Fruit fly (Drosophila melanogaster) whole organism, embryonic: ENCODE data around the gene EMC5.

Experiments
- Asciz ChIP-seq: fragments of 200-800 bp; sonication (Bioruptor generic); optimal IDR thresholded peaks from 2 replicates; lab custom pipeline; 2017; ENCODE audit warnings: missing biosample characterization, mild to moderate bottlenecking, missing genetic modification characterization, missing genetic modification reagents
- Atf3 ChIP-seq: fragments of 200-800 bp; sonication (Bioruptor generic); optimal IDR thresholded peaks from 3 replicates; lab custom pipeline; 2016; ENCODE audit warnings: missing biosample characterization, missing genetic modification characterization
- Blimp-1 ChIP-seq: fragments of 200-800 bp; sonication (Bioruptor generic); optimal IDR thresholded peaks from 3 replicates; lab custom pipeline; 2018; ENCODE audit warnings: missing biosample characterization, missing genetic modification characterization, mild to moderate bottlenecking, moderate library complexity, missing genetic modification reagents
- CG11504 ChIP-seq: fragments of 200-800 bp; sonication (Bioruptor generic); optimal IDR thresholded peaks from 3 replicates; lab custom pipeline; 2019; ENCODE audit warnings: missing biosample characterization, mild to moderate bottlenecking, missing genetic modification characterization, moderate library complexity
- CG11560 ChIP-seq: fragments of 200-800 bp; sonication (Bioruptor generic); IDR thresholded peaks from 3 replicates; pipeline ENCODE4 v1.3.6; 2022; ENCODE audit warnings: missing biosample characterization, missing genetic modification characterization
- CG11696 ChIP-seq: fragments of 200-800 bp; sonication (Bioruptor generic); IDR thresholded peaks from 2 replicates; pipeline ENCODE4 v1.3.6; 2022; ENCODE audit warnings: missing biosample characterization, missing genetic modification characterization
- CG13287 ChIP-seq: fragments of 200-800 bp; sonication (Bioruptor generic); IDR thresholded peaks from 2 replicates; pipeline ENCODE4 v1.3.6; 2022; ENCODE audit warnings: missing biosample characterization, missing genetic modification characterization; ENCODE audit not compliant: partially characterized antibody
- CG18011 ChIP-seq: fragments of 200-800 bp; sonication (Bioruptor generic); optimal IDR thresholded peaks from 2 replicates; lab custom pipeline; 2017; ENCODE audit warnings: missing biosample characterization, missing genetic modification characterization, mild to moderate bottlenecking, moderate library complexity, missing genotype
- CG18476 ChIP-seq: fragments of 200-800 bp; sonication (Bioruptor generic); optimal IDR thresholded peaks from 2 replicates; lab custom pipeline; 2016; ENCODE audit warnings: missing biosample characterization, mild to moderate bottlenecking, missing genetic modification characterization
- CG2129 ChIP-seq: fragments of 200-800 bp; sonication (Bioruptor generic); IDR thresholded peaks from 2 replicates; pipeline ENCODE4 v1.3.6; 2022; ENCODE audit warnings: missing biosample characterization, missing genetic modification characterization; ENCODE audit not compliant: partially characterized antibody
- CG30020 ChIP-seq: fragments of 200-800 bp; optimal IDR thresholded peaks from 2 replicates; lab custom pipeline; 2019; ENCODE audit warnings: missing biosample characterization, mild to moderate bottlenecking, missing genetic modification characterization, moderate library complexity
- CG30403 ChIP-seq: fragments of 200-800 bp; sonication (Bioruptor generic); optimal IDR thresholded peaks from 3 replicates; lab custom pipeline; 2016; ENCODE audit warnings: missing biosample characterization, missing genetic modification characterization
- CG32767 ChIP-seq: fragments of 200-800 bp; sonication (Bioruptor generic); IDR thresholded peaks from 2 replicates; pipeline ENCODE4 v1.3.6; 2022; ENCODE audit warnings: missing biosample characterization, missing genetic modification characterization
- CG3407 ChIP-seq: fragments of 200-800 bp; sonication (Bioruptor generic); optimal IDR thresholded peaks from 2 replicates; lab custom pipeline; 2018; ENCODE audit warnings: missing biosample characterization, mild to moderate bottlenecking, missing genetic modification characterization
- CG3726 ChIP-seq: fragments of 200-800 bp; sonication (Bioruptor generic); IDR thresholded peaks from 3 replicates; pipeline ENCODE4, ENCODE4 v1.3.6; 2022; ENCODE audit warnings: missing biosample characterization, missing genetic modification characterization
- CG3838 ChIP-seq: fragments of 200-800 bp; sonication (Bioruptor generic); optimal IDR thresholded peaks from 3 replicates; lab custom pipeline; 2016; ENCODE audit warnings: missing biosample characterization, missing genetic modification characterization
- CG4854 ChIP-seq: fragments of 200-800 bp; sonication (Bioruptor generic); optimal IDR thresholded peaks from 2 replicates; lab custom pipeline; 2016; ENCODE audit warnings: missing biosample characterization, missing genetic modification characterization, inconsistent platforms
- CG6813 ChIP-seq: fragments of 200-800 bp; sonication (Bioruptor generic); optimal IDR thresholded peaks from 2 replicates; lab custom pipeline; 2017; ENCODE audit warnings: missing biosample characterization, missing genetic modification characterization, mild to moderate bottlenecking, moderate library complexity, missing genetic modification reagents
- CG7372 ChIP-seq: fragments of 200-800 bp; sonication (Bioruptor generic); IDR thresholded peaks from 2 replicates; pipeline ENCODE4 v1.3.6; 2022; ENCODE audit warnings: missing biosample characterization, missing genetic modification characterization
- CG7556 ChIP-seq: fragments of 200-800 bp; sonication (Bioruptor generic); optimal IDR thresholded peaks from 2 replicates; lab custom pipeline; 2017; ENCODE audit warnings: missing biosample characterization, mild to moderate bottlenecking, missing genetic modification characterization
- CG7745 ChIP-seq: fragments of 200-800 bp; sonication (Bioruptor generic); optimal IDR thresholded peaks from 2 replicates; lab custom pipeline; 2018; ENCODE audit warnings: missing biosample characterization, mild to moderate bottlenecking, missing genetic modification characterization, moderate library complexity
- CG8089 ChIP-seq: fragments of 200-800 bp; sonication (Bioruptor generic); optimal IDR thresholded peaks from 3 replicates; lab custom pipeline; 2016; ENCODE audit warnings: missing biosample characterization, missing genetic modification characterization
- CG8281 ChIP-seq: fragments of 200-800 bp; sonication (Bioruptor generic); optimal IDR thresholded peaks from 2 replicates; lab custom pipeline; 2018; ENCODE audit warnings: missing biosample characterization, mild to moderate bottlenecking, missing genetic modification characterization, moderate library complexity
- CG8765 ChIP-seq: fragments of 200-800 bp; sonication (Bioruptor generic); IDR thresholded peaks from 2 replicates; pipeline ENCODE4 v1.3.6; 2022; ENCODE audit warnings: missing biosample characterization, missing genetic modification characterization
- CG9932 ChIP-seq: fragments of 200-800 bp; sonication (Bioruptor generic); IDR thresholded peaks from 2 replicates; pipeline ENCODE4 v1.3.6; 2022; ENCODE audit warnings: missing biosample characterization, missing genetic modification characterization
- CkIIα-i1 ChIP-seq: fragments of 200-800 bp; sonication (Bioruptor generic); IDR thresholded peaks from 2 replicates; pipeline ENCODE4 v1.3.6; 2022; ENCODE audit warnings: missing biosample characterization, missing genetic modification characterization
- Dip3 ChIP-seq: fragments of 200-800 bp; sonication (Bioruptor generic); optimal IDR thresholded peaks from 3 replicates; lab custom pipeline; 2016; ENCODE audit warnings: missing biosample characterization, missing genetic modification characterization
- HLH54F ChIP-seq: fragments of 200-800 bp; sonication (Bioruptor generic); optimal IDR thresholded peaks from 3 replicates; lab custom pipeline; 2016; ENCODE audit warnings: missing biosample characterization, missing genetic modification characterization
- HLHmδ ChIP-seq: fragments of 200-800 bp; sonication (Bioruptor generic); optimal IDR thresholded peaks from 2 replicates; lab custom pipeline; 2018; ENCODE audit warnings: missing biosample characterization, mild to moderate bottlenecking, missing genetic modification characterization, moderate library complexity
- Max ChIP-seq: fragments of 200-800 bp; sonication (Bioruptor generic); optimal IDR thresholded peaks from 2 replicates; lab custom pipeline; 2016; ENCODE audit warnings: missing biosample characterization, mild to moderate bottlenecking, missing genetic modification characterization
- Rx ChIP-seq: fragments of 200-800 bp; sonication (Bioruptor generic); IDR thresholded peaks from 2 replicates; pipeline ENCODE4 v1.3.6; 2022; ENCODE audit warnings: missing biosample characterization, missing genetic modification characterization
- Sry-δ ChIP-seq: fragments of 200-800 bp; sonication (Bioruptor generic); optimal IDR thresholded peaks from 2 replicates; lab custom pipeline; 2016; ENCODE audit warnings: missing biosample characterization, missing genetic modification characterization
- abd-A ChIP-seq: fragments of 200-800 bp; sonication (Bioruptor generic); optimal IDR thresholded peaks from 3 replicates; lab custom pipeline; 2019; ENCODE audit warnings: missing biosample characterization, mild to moderate bottlenecking, missing genetic modification characterization, moderate library complexity
- bab2 ChIP-seq: fragments of 200-800 bp; sonication (Bioruptor generic); optimal IDR thresholded peaks from 2 replicates; lab custom pipeline; 2016; ENCODE audit warnings: missing biosample characterization, missing genetic modification characterization
- bcd ChIP-seq: fragments of 200-800 bp; sonication (Bioruptor generic); optimal IDR thresholded peaks from 2 replicates; lab custom pipeline; 2017; ENCODE audit warnings: missing biosample characterization, mild to moderate bottlenecking, missing genetic modification characterization
- br ChIP-seq: fragments of >200 bp; optimal IDR thresholded peaks from 2 replicates; lab custom pipeline; 2017
- cad ChIP-seq: fragments of >200 bp; optimal IDR thresholded peaks from 2 replicates; lab custom pipeline; 2017; ENCODE audit warnings: missing biosample characterization, missing genetic modification characterization
- chinmo ChIP-seq: fragments of 200-800 bp; sonication (Bioruptor generic); IDR thresholded peaks from 4 replicates; pipeline ENCODE4 v1.3.6; 2022; ENCODE audit warnings: missing biosample characterization, missing genetic modification characterization; ENCODE audit not compliant: partially characterized antibody
- da ChIP-seq: fragments of 200-800 bp; sonication (Bioruptor generic); optimal IDR thresholded peaks from 2 replicates; lab custom pipeline; 2016; ENCODE audit warnings: missing biosample characterization, missing genetic modification characterization
- eve ChIP-seq, 2 experiments: fragments of >200 bp; optimal IDR thresholded peaks; 2 replicates each; lab custom pipeline; 2017; ENCODE audit warnings: missing biosample characterization in 2 of 2, missing genetic modification characterization in 2 of 2
- fd102C ChIP-seq: fragments of 200-800 bp; sonication (Bioruptor generic); optimal IDR thresholded peaks from 2 replicates; lab custom pipeline; 2018; ENCODE audit warnings: missing biosample characterization, mild to moderate bottlenecking, missing genetic modification characterization, moderate library complexity
- lmd ChIP-seq: fragments of 200-800 bp; sonication (Bioruptor generic); IDR thresholded peaks from 2 replicates; pipeline ENCODE4 v1.3.6; 2022; ENCODE audit warnings: missing biosample characterization, missing genetic modification characterization
- maf-S ChIP-seq: fragments of 200-800 bp; sonication (Bioruptor generic); optimal IDR thresholded peaks from 2 replicates; lab custom pipeline; 2016; ENCODE audit warnings: missing biosample characterization, missing genetic modification characterization
- peb ChIP-seq: fragments of 200-800 bp; sonication (Bioruptor generic); IDR thresholded peaks from 2 replicates; pipeline ENCODE4 v1.3.6; 2022; ENCODE audit warnings: missing biosample characterization, missing genetic modification characterization
- pros ChIP-seq: fragments of 200-800 bp; sonication (Bioruptor generic); optimal IDR thresholded peaks from 3 replicates; lab custom pipeline; 2019; ENCODE audit warnings: missing biosample characterization, mild to moderate bottlenecking, missing genetic modification characterization, moderate library complexity
- row ChIP-seq: fragments of 200-800 bp; sonication (Bioruptor generic); IDR thresholded peaks from 3 replicates; pipeline ENCODE4 v1.3.6; 2022; ENCODE audit warnings: missing biosample characterization, missing genetic modification characterization
- tll ChIP-seq, 2 experiments: fragments of 200-800 bp in 1 of 2; fragments of >200 bp in 1 of 2; sonication (Bioruptor generic) in 1 of 2; optimal IDR thresholded peaks; 2 replicates each; lab custom pipeline; 2017 to 2019; ENCODE audit warnings: missing biosample characterization in 2 of 2, missing genetic modification characterization in 2 of 2, mild to moderate bottlenecking in 1 of 2, moderate library complexity in 1 of 2
- tna ChIP-seq: fragments of 200-800 bp; sonication (Bioruptor generic); IDR thresholded peaks from 2 replicates; pipeline ENCODE4 v1.3.6; 2022; ENCODE audit warnings: missing biosample characterization, missing genetic modification characterization; ENCODE audit not compliant: partially characterized antibody
- ttk ChIP-seq: fragments of 200-800 bp; sonication (Bioruptor generic); IDR thresholded peaks from 2 replicates; pipeline ENCODE4 v2.1.2; 2022; ENCODE audit warnings: missing biosample characterization, missing genetic modification characterization
- vnd ChIP-seq: fragments of 200-800 bp; sonication (Bioruptor generic); IDR thresholded peaks from 3 replicates; pipeline ENCODE4 v1.3.6; 2022; ENCODE audit warnings: missing biosample characterization, missing genetic modification characterization; ENCODE audit not compliant: partially characterized antibody

EMC5 gene

dm6 chr2L:18953512-18954254 lies 33.8 kb upstream of the EMC5 start (continued):
- 0 out of 2 replicates have a peak, but pooled peaks have one; percentile 8 for TF ChIP-seq CG11696 (GFP tag; lab: Robert Waterston, UW)
- TF ChIP-seq chinmo (GFP tag; lab: Robert Waterston, UW), result no peak
- no peak for TF ChIP-seq cad
- no peak for TF ChIP-seq ttk (GFP tag; lab: Robert Waterston, UW)
- peak; percentile 41; the same call in 1 of the 2 replicates for TF ChIP-seq CG9932 (GFP tag; lab: Robert Waterston, UW)
- no peak for TF ChIP-seq CG3726 (GFP tag; lab: Robert Waterston, UW)
- no peak for TF ChIP-seq CG8281
- TF ChIP-seq CG11504 (tag; lab: Kevin White, UChicago), result peak; percentile 60
- peak; percentile 66 for TF ChIP-seq row (GFP tag; lab: Robert Waterston, UW)
- TF ChIP-seq maf-S (GFP tag; lab: Kevin White, UChicago), result no peak
- no peak for TF ChIP-seq CG4854
- TF ChIP-seq tll (GFP tag; optimal IDR thresholded peaks at IDR 0.05; lab: Kevin White, UChicago), result no peak
- no peak for TF ChIP-seq CG18011 (GFP tag; lab: Kevin White, UChicago)
- TF ChIP-seq CG30403, result peak; percentile 42
- no peak for TF ChIP-seq pros (GFP tag; lab: Kevin White, UChicago)
- TF ChIP-seq bcd (GFP tag; lab: Kevin White, UChicago), result no peak
- TF ChIP-seq Sry-δ, result no peak
- TF ChIP-seq CG32767 (GFP tag; lab: Robert Waterston, UW), result no peak
- TF ChIP-seq vnd (GFP tag; lab: Robert Waterston, UW), result no peak
- TF ChIP-seq lmd, result no peak
- TF ChIP-seq CG30020 (tag; lab: Kevin White, UChicago), result no peak
- no peak for TF ChIP-seq CkIIα-i1
- TF ChIP-seq CG2129 (GFP tag; lab: Robert Waterston, UW), result no peak
- TF ChIP-seq CG11560, result no peak
- no peak for TF ChIP-seq abd-A (tag; lab: Kevin White, UChicago)
- TF ChIP-seq CG8765 (GFP tag; lab: Robert Waterston, UW), result no peak
- TF ChIP-seq fd102C (GFP tag; lab: Kevin White, UChicago), result no peak
- no peak for TF ChIP-seq Atf3
- TF ChIP-seq CG7556, result peak; percentile 51
- TF ChIP-seq CG18476 (GFP tag; lab: Kevin White, UChicago), result no peak
- TF ChIP-seq CG8089, result no peak
- no peak for TF ChIP-seq eve (GFP tag; optimal IDR thresholded peaks at IDR 0.05; lab: Kevin White, UChicago)
- TF ChIP-seq CG13287, result no peak
- no peak for TF ChIP-seq HLHmδ (GFP tag; lab: Kevin White, UChicago)
- TF ChIP-seq Max (GFP tag; lab: Kevin White, UChicago), result no peak
- no peak for TF ChIP-seq CG3407 (GFP tag; lab: Kevin White, UChicago)
- TF ChIP-seq CG7372 (GFP tag; lab: Robert Waterston, UW), result no peak
- no peak for TF ChIP-seq br
- TF ChIP-seq CG6813 (GFP tag; lab: Kevin White, UChicago), result peak; percentile 9
- TF ChIP-seq CG7745 (tag; lab: Kevin White, UChicago), result no peak
- TF ChIP-seq Dip3 (GFP tag; lab: Kevin White, UChicago), result no peak
- no peak for TF ChIP-seq peb
- no peak; the same call in 1 of the 2 replicates for TF ChIP-seq Rx (GFP tag; lab: Robert Waterston, UW)
- no peak for TF ChIP-seq HLH54F (GFP tag; lab: Kevin White, UChicago)
- TF ChIP-seq CG3838 (GFP tag; lab: Kevin White, UChicago), result no peak
- TF ChIP-seq tna (GFP tag; lab: Robert Waterston, UW), result no peak
- peak; percentile 24 for TF ChIP-seq Blimp-1 (GFP tag; lab: Kevin White, UChicago)
- no peak for TF ChIP-seq Asciz (GFP tag; lab: Kevin White, UChicago)
- no peak for TF ChIP-seq bab2 (GFP tag; lab: Kevin White, UChicago)
- no peak for TF ChIP-seq da (GFP tag; lab: Kevin White, UChicago)
